Fruit fly (Drosophila melanogaster): ENCODE data around the gene beg.

The beg gene

DNA sequence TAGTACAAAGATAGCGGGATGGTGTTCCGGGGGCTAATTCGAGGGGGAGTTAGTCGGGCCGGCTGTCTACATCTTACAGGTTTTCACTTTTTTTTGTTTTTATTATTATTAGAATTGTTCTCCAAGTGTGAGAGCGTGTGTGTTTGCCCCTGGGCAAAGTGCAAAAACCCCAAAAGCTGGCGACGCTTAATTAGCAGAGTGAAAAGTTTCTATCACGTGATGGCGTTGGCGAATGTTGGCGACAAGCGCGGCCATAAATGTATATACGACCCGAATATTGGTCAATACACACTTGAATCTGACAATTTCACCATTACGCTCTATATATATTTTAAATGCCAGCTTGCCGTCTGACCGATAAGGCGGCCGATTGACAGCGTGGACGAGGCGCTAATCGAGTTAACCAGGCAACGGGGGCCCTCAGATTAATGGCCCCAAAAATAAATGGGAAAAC lies 26.5 kb upstream of the beg start (continued):
- TF ChIP-seq CG2116 (GFP tag; optimal IDR thresholded peaks at IDR 0.05): no peak
- TF ChIP-seq phol (tag; optimal IDR thresholded peaks at IDR 0.05): no peak
- no peak for TF ChIP-seq Hr3 (GFP tag; optimal IDR thresholded peaks at IDR 0.05)
- no peak for TF ChIP-seq Pdp1 (GFP tag; optimal IDR thresholded peaks at IDR 0.05)
- no peak for TF ChIP-seq Stat92E (GFP tag; optimal IDR thresholded peaks at IDR 0.05)
- TF ChIP-seq zf30C (GFP tag; optimal IDR thresholded peaks at IDR 0.05): no peak
- no peak for TF ChIP-seq CG5245 (GFP tag; optimal IDR thresholded peaks at IDR 0.05)
- no peak for TF ChIP-seq CHES-1-like (GFP tag; optimal IDR thresholded peaks at IDR 0.05)
- no peak for TF ChIP-seq CG8765 (GFP tag; IDR thresholded peaks at IDR 0.05)
- no peak for TF ChIP-seq Lim3 (GFP tag; IDR thresholded peaks at IDR 0.05)
- no peak; the same call in 1 of the 2 replicates for TF ChIP-seq CG31224 (GFP tag; IDR thresholded peaks at IDR 0.05)
- TF ChIP-seq btn (GFP tag; optimal IDR thresholded peaks at IDR 0.05): no peak
- TF ChIP-seq CG2712 (tag; optimal IDR thresholded peaks at IDR 0.05): no peak
- no peak for TF ChIP-seq Ravus (GFP tag; IDR thresholded peaks at IDR 0.05)
- no peak for TF ChIP-seq CG3407 (GFP tag; optimal IDR thresholded peaks at IDR 0.05)
- no peak for TF ChIP-seq CG8290 (GFP tag; optimal IDR thresholded peaks at IDR 0.05)
- TF ChIP-seq CG8290 (tag; optimal IDR thresholded peaks at IDR 0.05): peak in 1 of 2 experiments; percentile 59
- TF ChIP-seq yki (optimal IDR thresholded peaks at IDR 0.05): no peak
- peak; percentile 36 for TF ChIP-seq B-H2 (GFP tag; optimal IDR thresholded peaks at IDR 0.05)
- no peak for TF ChIP-seq prd (optimal IDR thresholded peaks at IDR 0.05)
- TF ChIP-seq prd (GFP tag; IDR thresholded peaks at IDR 0.05): no peak
- no peak for TF ChIP-seq Deaf1 (tag; optimal IDR thresholded peaks at IDR 0.05)
- no peak for TF ChIP-seq CG6765 (GFP tag; optimal IDR thresholded peaks at IDR 0.05)
- TF ChIP-seq CG34422 (GFP tag; IDR thresholded peaks at IDR 0.05): no peak
- TF ChIP-seq CG8478 (optimal IDR thresholded peaks at IDR 0.05): no peak
- no peak for TF ChIP-seq tgo (GFP tag; IDR thresholded peaks at IDR 0.05)
- no peak for TF ChIP-seq twi (tag; optimal IDR thresholded peaks at IDR 0.05)
- peak; percentile 54 for TF ChIP-seq Vsx1 (GFP tag; optimal IDR thresholded peaks at IDR 0.05)
- TF ChIP-seq ro (GFP tag; IDR thresholded peaks at IDR 0.05): no peak
- TF ChIP-seq row (GFP tag; IDR thresholded peaks at IDR 0.05): no peak
- no peak for TF ChIP-seq knrl (GFP tag; IDR thresholded peaks at IDR 0.05; ENCODE audit: partially characterized antibody)
- no peak for TF ChIP-seq dysf (GFP tag; IDR thresholded peaks at IDR 0.05)
- TF ChIP-seq Bgb (GFP tag; IDR thresholded peaks at IDR 0.05; ENCODE audit: partially characterized antibody): no peak
- peak; percentile 55; the same call in 1 of the 2 replicates for TF ChIP-seq CG32532 (GFP tag; IDR thresholded peaks at IDR 0.05)
- TF ChIP-seq CG17912 (GFP tag; optimal IDR thresholded peaks at IDR 0.05): no peak
- 0 out of 3 replicates have a peak, but pooled peaks have one; percentile 19 for TF ChIP-seq Dbx (GFP tag; IDR thresholded peaks at IDR 0.05)
- TF ChIP-seq Ada2b (GFP tag; IDR thresholded peaks at IDR 0.05): no peak
- no peak for TF ChIP-seq gem (tag; optimal IDR thresholded peaks at IDR 0.05)
- TF ChIP-seq br (optimal IDR thresholded peaks at IDR 0.05): no peak
- no peak for TF ChIP-seq Doc2 (GFP tag; IDR thresholded peaks at IDR 0.05)
- TF ChIP-seq fd64A (GFP tag; optimal IDR thresholded peaks at IDR 0.05): no peak
- TF ChIP-seq CG14441 (GFP tag; IDR thresholded peaks at IDR 0.05): peak; percentile 40; the same call in 1 of the 2 replicates
- TF ChIP-seq gcm2 (GFP tag; optimal IDR thresholded peaks at IDR 0.05): no peak
- peak; percentile 34; the same call in 1 of the 2 replicates for TF ChIP-seq rib (GFP tag; IDR thresholded peaks at IDR 0.05)
- no peak for TF ChIP-seq CG7372 (GFP tag; IDR thresholded peaks at IDR 0.05)
- TF ChIP-seq CG4328 (GFP tag; optimal IDR thresholded peaks at IDR 0.05): no peak
- TF ChIP-seq CG17829 (tag; optimal IDR thresholded peaks at IDR 0.05): no peak
- TF ChIP-seq zen (tag; optimal IDR thresholded peaks at IDR 0.05): no peak
- no peak for TF ChIP-seq stwl (tag; optimal IDR thresholded peaks at IDR 0.05)
- TF ChIP-seq Bteb2 (GFP tag; optimal IDR thresholded peaks at IDR 0.05): no peak
- TF ChIP-seq NC2β (GFP tag; optimal IDR thresholded peaks at IDR 0.05): no peak
- TF ChIP-seq stc (GFP tag; IDR thresholded peaks at IDR 0.05): no peak
- TF ChIP-seq ase (GFP tag; IDR thresholded peaks at IDR 0.05): no peak
- no peak for TF ChIP-seq Chrac-16 (GFP tag; optimal IDR thresholded peaks at IDR 0.05)

Measured in whole organism, embryonic.